Worm (Caenorhabditis elegans) whole organism, late embryonic: Measurements from ENCODE around the gene C05D9.9.

ENCODE experiments used
- C08G9.2 ChIP-seq: sonication (generic microtip); optimal IDR thresholded peaks from 2 replicates; lab custom pipeline; 2016; ENCODE audit warnings: mild to moderate bottlenecking, missing genetic modification characterization, moderate library complexity, missing compliant biosample characterization
- F13H6.1 ChIP-seq: sonication (generic microtip); optimal IDR thresholded peaks from 2 replicates; lab custom pipeline; 2016; ENCODE audit warnings: missing genetic modification characterization, missing compliant biosample characterization
- T23F11.4 ChIP-seq: fragments of 200-800 bp; sonication (Bioruptor generic); optimal IDR thresholded peaks from 2 replicates; lab custom pipeline; 2018; ENCODE audit warnings: mild to moderate bottlenecking, missing genetic modification characterization, missing compliant biosample characterization
- Y22D7AL.16 ChIP-seq: sonication (generic microtip); optimal IDR thresholded peaks from 2 replicates; lab custom pipeline; 2016; ENCODE audit warnings: missing genetic modification characterization, missing compliant biosample characterization
- ama-1 ChIP-seq: fragments of 150-350 bp; optimal IDR thresholded peaks from 2 replicates; lab custom pipeline; 2014
- ceh-14 ChIP-seq: sonication (generic microtip); optimal IDR thresholded peaks from 2 replicates; lab custom pipeline; 2016; ENCODE audit warnings: missing genotype, missing genetic modification characterization, missing compliant biosample characterization
- ceh-18 ChIP-seq: sonication (generic microtip); optimal IDR thresholded peaks from 2 replicates; lab custom pipeline; 2016; ENCODE audit warnings: missing genetic modification characterization, missing compliant biosample characterization
- ceh-24 ChIP-seq: sonication (generic microtip); optimal IDR thresholded peaks from 2 replicates; lab custom pipeline; 2016; ENCODE audit warnings: mild to moderate bottlenecking, missing genetic modification characterization, missing compliant biosample characterization
- ceh-45 ChIP-seq: fragments of 200-800 bp; sonication (Bioruptor generic); IDR thresholded peaks from 2 replicates; pipeline ENCODE4 v1.3.6; 2022; ENCODE audit warnings: missing genetic modification reagents, missing genetic modification characterization, missing compliant biosample characterization
- ceh-48 ChIP-seq: sonication (generic microtip); optimal IDR thresholded peaks from 2 replicates; lab custom pipeline; 2016; ENCODE audit warnings: missing genetic modification characterization, inconsistent platforms, missing compliant biosample characterization
- ceh-6 ChIP-seq: fragments of 200-800 bp; sonication (Bioruptor generic); optimal IDR thresholded peaks from 2 replicates; lab custom pipeline; 2018; ENCODE audit warnings: mild to moderate bottlenecking, missing genetic modification characterization, missing compliant biosample characterization
- dmd-4 ChIP-seq: sonication (generic microtip); optimal IDR thresholded peaks from 2 replicates; lab custom pipeline; 2016; ENCODE audit warnings: borderline replicate concordance, missing genetic modification characterization, missing compliant biosample characterization
- elt-2 ChIP-seq: sonication (generic microtip); optimal IDR thresholded peaks from 2 replicates; lab custom pipeline; 2016; ENCODE audit warnings: missing genetic modification reagents, missing genetic modification characterization, missing compliant biosample characterization
- eyg-1 ChIP-seq: sonication (generic microtip); optimal IDR thresholded peaks from 2 replicates; lab custom pipeline; 2016; ENCODE audit warnings: missing genotype, missing genetic modification characterization, missing compliant biosample characterization
- fax-1 ChIP-seq: sonication (generic microtip); optimal IDR thresholded peaks from 2 replicates; lab custom pipeline; 2016; ENCODE audit warnings: missing genotype, missing genetic modification characterization, missing compliant biosample characterization
- fkh-10 ChIP-seq: fragments of 150-350 bp; optimal IDR thresholded peaks from 2 replicates; lab custom pipeline; 2014; ENCODE audit warnings: missing biosample characterization, missing genetic modification reagents, missing genetic modification characterization
- hlh-15 ChIP-seq: sonication (generic microtip); optimal IDR thresholded peaks from 2 replicates; lab custom pipeline; 2016; ENCODE audit warnings: missing genetic modification characterization, missing compliant biosample characterization
- hlh-30 ChIP-seq: sonication (generic microtip); optimal IDR thresholded peaks from 2 replicates; lab custom pipeline; 2017; ENCODE audit warnings: antibody characterized with exemption, missing genetic modification characterization, missing compliant biosample characterization; ENCODE audit not compliant: insufficient read depth
- hlh-8 ChIP-seq: sonication (generic microtip); optimal IDR thresholded peaks from 2 replicates; lab custom pipeline; 2016; ENCODE audit warnings: missing genotype, missing genetic modification characterization, missing compliant biosample characterization
- lin-11 ChIP-seq: fragments of 200-800 bp; sonication (Bioruptor generic); optimal IDR thresholded peaks from 2 replicates; lab custom pipeline; 2018; ENCODE audit warnings: mild to moderate bottlenecking, missing genetic modification characterization, missing compliant biosample characterization
- nfya-1 ChIP-seq: sonication (generic microtip); optimal IDR thresholded peaks from 2 replicates; lab custom pipeline; 2017; ENCODE audit warnings: missing genetic modification characterization, mild to moderate bottlenecking, missing compliant biosample characterization, antibody characterized with exemption, moderate library complexity
- nhr-11 ChIP-seq: fragments of 150-350 bp; optimal IDR thresholded peaks from 2 replicates; lab custom pipeline; 2014; ENCODE audit warnings: missing biosample characterization, missing genetic modification characterization
- nhr-232 ChIP-seq: sonication (generic microtip); optimal IDR thresholded peaks from 2 replicates; lab custom pipeline; 2016; ENCODE audit warnings: missing genetic modification characterization, missing compliant biosample characterization
- npax-4 ChIP-seq: sonication (generic microtip); optimal IDR thresholded peaks from 2 replicates; lab custom pipeline; 2016; ENCODE audit warnings: missing genetic modification characterization, missing compliant biosample characterization
- pat-9 ChIP-seq: fragments of 200-800 bp; sonication (Bioruptor generic); optimal IDR thresholded peaks from 2 replicates; lab custom pipeline; 2018; ENCODE audit warnings: mild to moderate bottlenecking, missing genetic modification characterization, moderate library complexity, missing compliant biosample characterization
- pha-4 ChIP-seq: fragments of 150-350 bp; optimal IDR thresholded peaks from 2 replicates; lab custom pipeline; 2018; ENCODE audit warnings: missing biosample characterization, missing genetic modification reagents, missing genetic modification characterization
- pqm-1 ChIP-seq: sonication (generic microtip); optimal IDR thresholded peaks from 2 replicates; lab custom pipeline; 2016; ENCODE audit warnings: missing genetic modification characterization, missing compliant biosample characterization
- pros-1 ChIP-seq: fragments of 150-350 bp; optimal IDR thresholded peaks from 2 replicates; lab custom pipeline; 2014; ENCODE audit warnings: missing biosample characterization, missing genetic modification reagents, missing genetic modification characterization
- ref-2 ChIP-seq: sonication (generic microtip); optimal IDR thresholded peaks from 2 replicates; lab custom pipeline; 2016; ENCODE audit warnings: missing genetic modification characterization, missing compliant biosample characterization
- rnt-1 ChIP-seq: sonication (generic microtip); optimal IDR thresholded peaks from 2 replicates; lab custom pipeline; 2016; ENCODE audit warnings: missing genetic modification characterization, missing compliant biosample characterization
- sdc-2 ChIP-seq: sonication (generic microtip); optimal IDR thresholded peaks from 2 replicates; lab custom pipeline; 2016; ENCODE audit warnings: missing genotype, missing genetic modification characterization, missing compliant biosample characterization
- sox-2 ChIP-seq: fragments of 200-800 bp; sonication (Bioruptor generic); IDR thresholded peaks from 2 replicates; pipeline ENCODE4 v1.3.6; 2022; ENCODE audit warnings: missing genetic modification reagents, missing genetic modification characterization, missing compliant biosample characterization
- sox-4 ChIP-seq: sonication (generic microtip); optimal IDR thresholded peaks from 2 replicates; lab custom pipeline; 2017; ENCODE audit warnings: mild to moderate bottlenecking, missing genetic modification characterization, inconsistent platforms, missing compliant biosample characterization
- syd-9 ChIP-seq: sonication (generic microtip); optimal IDR thresholded peaks from 2 replicates; lab custom pipeline; 2016; ENCODE audit warnings: mild to moderate bottlenecking, missing genetic modification characterization, moderate library complexity, missing compliant biosample characterization
- tbx-2 ChIP-seq: sonication (generic microtip); optimal IDR thresholded peaks from 2 replicates; lab custom pipeline; 2016; ENCODE audit warnings: missing genetic modification characterization, missing compliant biosample characterization
- unc-3 ChIP-seq, 2 experiments: fragments of 200-800 bp in 1 of 2; sonication (Bioruptor generic) in 1 of 2; sonication (generic microtip) in 1 of 2; conservative IDR thresholded peaks in 1 of 2; optimal IDR thresholded peaks in 1 of 2; 2 replicates each; pipeline versions ENCODE4 v1.3.6 to Lab custom; 2016 to 2022; ENCODE audit warnings: missing compliant biosample characterization in 2 of 2, missing genetic modification characterization in 2 of 2, missing genetic modification reagents in 1 of 2
- unc-42 ChIP-seq: sonication (generic microtip); optimal IDR thresholded peaks from 2 replicates; lab custom pipeline; 2016; ENCODE audit warnings: missing genotype, missing genetic modification characterization, missing compliant biosample characterization
- unc-55 ChIP-seq: sonication (generic microtip); optimal IDR thresholded peaks from 2 replicates; lab custom pipeline; 2017; ENCODE audit warnings: missing biosample characterization, missing genetic modification reagents, missing genetic modification characterization
- unc-86 ChIP-seq: sonication (generic microtip); optimal IDR thresholded peaks from 2 replicates; lab custom pipeline; 2016; ENCODE audit warnings: missing genetic modification characterization, missing compliant biosample characterization
- zip-5 ChIP-seq: sonication (generic microtip); optimal IDR thresholded peaks from 2 replicates; lab custom pipeline; 2016; ENCODE audit warnings: missing genetic modification characterization, missing compliant biosample characterization

C05D9.9 gene

ce11 chrX:1120326-1120725 lies 3.7 kb downstream of the C05D9.9 start (continued):
- TF ChIP-seq syd-9 (peak; percentile 39), fkh-10 (GFP tag; lab: Kevin White, UChicago) (peak; percentile 2), hlh-15 (tag; lab: Kevin White, UChicago) (no peak), hlh-30 (tag; lab: Kevin White, UChicago) (peak; percentile 5), ceh-6 (GFP tag; lab: Kevin White, UChicago) (no peak), sox-2 (no peak), sdc-2 (tag; lab: Kevin White, UChicago) (peak; percentile 76), unc-3 (GFP tag; conservative IDR thresholded peaks at IDR 0.05; lab: Robert Waterston, UW) (no peak), unc-3 (tag; optimal IDR thresholded peaks at IDR 0.05; lab: Kevin White, UChicago) (peak; percentile 2), tbx-2 (peak; percentile 74), ceh-48 (tag; lab: Kevin White, UChicago) (peak; percentile 75), ama-1 (no peak), F13H6.1 (tag; lab: Kevin White, UChicago) (peak; percentile 35), sox-4 (no peak), fax-1 (tag; lab: Kevin White, UChicago) (no peak), lin-11 (tag; lab: Kevin White, UChicago) (no peak)

- no peak for TF ChIP-seq sox-2
- TF ChIP-seq pha-4 (tag; lab: Kevin White, UChicago): no peak
- TF ChIP-seq npax-4: no peak
- TF ChIP-seq zip-5 (tag; lab: Kevin White, UChicago): no peak
- no peak for TF ChIP-seq pros-1 (tag; lab: Kevin White, UChicago)
- TF ChIP-seq unc-86 (tag; lab: Kevin White, UChicago): no peak
- no peak for TF ChIP-seq nfya-1 (tag; lab: Kevin White, UChicago)
Measured at ce11 chrX:1119305-1119704, 4.7 kb downstream of the C05D9.9 start, which contains the start of gene C05D9.7. Gene C05D9.7 (minus strand): TSS chrX:1119405.

- no peak for TF ChIP-seq hlh-30 (tag; lab: Kevin White, UChicago)
- peak; percentile 27 for TF ChIP-seq elt-2
- TF ChIP-seq ama-1: no peak
Measured at ce11 chrX:1117252-1117651, 6.8 kb downstream of the C05D9.9 start.

- TF ChIP-seq pat-9 (tag; lab: Kevin White, UChicago) (no peak), rnt-1 (tag; lab: Kevin White, UChicago) (no peak), ceh-24 (no peak), hlh-30 (tag; lab: Kevin White, UChicago) (no peak), ceh-18 (tag; lab: Kevin White, UChicago) (no peak), C08G9.2 (no peak), nhr-11 (tag; lab: Kevin White, UChicago) (no peak), hlh-15 (tag; lab: Kevin White, UChicago) (no peak), T23F11.4 (GFP tag; lab: Kevin White, UChicago) (no peak), dmd-4 (tag; lab: Kevin White, UChicago) (no peak), unc-55 (GFP tag; lab: Kevin White, UChicago) (no peak), tbx-2 (no peak), Y22D7AL.16 (no peak), ref-2 (tag; lab: Kevin White, UChicago) (no peak)
Measured at ce11 chrX:1115207-1115606, 8.8 kb downstream of the C05D9.9 start.

ce11 chrX:1111603-1112002 lies 12.4 kb downstream of the C05D9.9 start, which contains the start of gene C05D9.3:
Gene C05D9.3 (plus strand): TSS chrX:1111903.
- TF ChIP-seq npax-4: no peak
- no peak for TF ChIP-seq eyg-1
- TF ChIP-seq nhr-232 (tag; lab: Kevin White, UChicago): no peak
- TF ChIP-seq unc-42: no peak
- TF ChIP-seq ceh-14 (tag; lab: Kevin White, UChicago): no peak
- no peak for TF ChIP-seq hlh-8 (tag; lab: Kevin White, UChicago)
- TF ChIP-seq pat-9 (tag; lab: Kevin White, UChicago): no peak
- no peak for TF ChIP-seq pqm-1
- no peak for TF ChIP-seq ceh-18 (tag; lab: Kevin White, UChicago)
- no peak for TF ChIP-seq ceh-45 (GFP tag; lab: Robert Waterston, UW)
- TF ChIP-seq elt-2: no peak
- TF ChIP-seq, all 69 proteins: peak for 0
